1 fruit fly cellular context compared by ENCODE assay signal in the genomic region with DNA sequence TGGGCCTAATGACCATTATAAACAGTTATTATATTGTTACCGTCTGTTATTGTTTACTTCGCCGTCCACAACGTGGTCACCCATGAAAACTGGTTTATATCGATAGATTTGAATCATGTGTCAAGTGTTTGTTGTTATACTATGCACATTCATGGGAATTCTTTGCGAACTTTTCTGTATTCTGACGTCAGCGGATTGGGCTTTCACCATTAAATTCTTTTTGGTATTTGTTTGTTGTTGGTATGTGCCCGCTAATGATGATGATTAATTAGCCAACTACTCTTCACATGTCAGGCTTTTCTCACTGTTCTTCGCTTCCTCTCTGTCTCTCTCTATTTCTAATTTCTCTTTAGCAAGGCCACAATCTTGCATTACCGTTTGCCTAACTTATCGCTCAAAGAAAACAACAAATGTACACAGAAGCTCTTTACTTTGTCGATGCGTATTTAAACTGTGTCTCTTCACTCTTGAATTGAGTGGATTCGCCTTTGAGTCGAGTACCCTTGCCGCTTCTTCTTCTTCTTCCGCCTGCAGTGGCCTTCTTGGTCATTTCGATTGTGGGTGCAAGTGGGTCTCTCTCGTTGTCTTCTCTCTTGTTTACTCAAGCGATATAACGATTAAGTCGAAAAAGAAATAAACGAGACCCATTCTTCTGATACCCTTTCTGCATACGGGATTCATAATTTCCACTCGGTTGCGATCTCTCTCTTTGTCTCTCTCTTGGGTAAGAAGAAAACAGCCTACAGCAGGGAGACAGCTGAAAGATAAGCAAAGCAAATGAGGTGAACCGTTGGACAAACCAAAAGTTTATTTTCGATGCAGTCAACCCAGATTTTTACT.
TF ChIP-seq lines count a peak whose summit lies in the region.

No protein-coding gene starts in this region.

TF ChIP-seq in whole organism, embryonic, 481 proteins besides CTCF, POLR2A, EP300 and RAD21 (continued from another document and continues in another):
- TF ChIP-seq CG9727 (GFP tag; optimal IDR thresholded peaks at IDR 0.05; lab: Kevin White, UChicago), result no peak
- peak; percentile 46 for TF ChIP-seq CG18599 (GFP tag; optimal IDR thresholded peaks at IDR 0.05; lab: Kevin White, UChicago)
- no peak for TF ChIP-seq NC2β (GFP tag; optimal IDR thresholded peaks at IDR 0.05; lab: Kevin White, UChicago)
- no peak for TF ChIP-seq Camta (GFP tag; optimal IDR thresholded peaks at IDR 0.05; lab: Kevin White, UChicago)
- TF ChIP-seq B-H2 (GFP tag; optimal IDR thresholded peaks at IDR 0.05; lab: Kevin White, UChicago), result peak; percentile 28
- no peak for TF ChIP-seq GATAe (GFP tag; conservative IDR thresholded peaks at IDR 0.05; lab: Robert Waterston, UW)
- no peak for TF ChIP-seq jing (GFP tag; optimal IDR thresholded peaks at IDR 0.05; lab: Kevin White, UChicago)
- TF ChIP-seq CG10274 (GFP tag; optimal IDR thresholded peaks at IDR 0.05; lab: Kevin White, UChicago), result no peak
- TF ChIP-seq CG11696 (GFP tag; IDR thresholded peaks at IDR 0.05; lab: Robert Waterston, UW), result peak; percentile 27; the same call in 1 of the 2 replicates
- TF ChIP-seq CG10321 (GFP tag; IDR thresholded peaks at IDR 0.05; lab: Robert Waterston, UW), result no peak
- no peak for TF ChIP-seq CG2199 (GFP tag; IDR thresholded peaks at IDR 0.05; lab: Robert Waterston, UW)
- TF ChIP-seq CG2116 (GFP tag; optimal IDR thresholded peaks at IDR 0.05; lab: Kevin White, UChicago), result no peak
- peak; percentile 38 for TF ChIP-seq dmrt11E (tag; optimal IDR thresholded peaks at IDR 0.05; lab: Kevin White, UChicago)
- TF ChIP-seq CG1832 (GFP tag; optimal IDR thresholded peaks at IDR 0.05; lab: Kevin White, UChicago), result no peak
- TF ChIP-seq CG13296 (GFP tag; optimal IDR thresholded peaks at IDR 0.05; lab: Kevin White, UChicago), result peak; percentile 61
- no peak for TF ChIP-seq CG12155 (GFP tag; optimal IDR thresholded peaks at IDR 0.05; lab: Kevin White, UChicago)
- TF ChIP-seq run (tag; optimal IDR thresholded peaks at IDR 0.05; lab: Kevin White, UChicago), result no peak
- TF ChIP-seq PHDP (tag; optimal IDR thresholded peaks at IDR 0.05; lab: Kevin White, UChicago), result peak; percentile 45
- TF ChIP-seq HLH54F (GFP tag; optimal IDR thresholded peaks at IDR 0.05; lab: Kevin White, UChicago), result no peak
- no peak for TF ChIP-seq Scr (GFP tag; IDR thresholded peaks at IDR 0.05; lab: Robert Waterston, UW; ENCODE audit: partially characterized antibody)
- no peak for TF ChIP-seq shn (GFP tag; optimal IDR thresholded peaks at IDR 0.05; lab: Kevin White, UChicago)
- TF ChIP-seq grau (tag; optimal IDR thresholded peaks at IDR 0.05; lab: Kevin White, UChicago), result no peak
- TF ChIP-seq CG9215 (GFP tag; IDR thresholded peaks at IDR 0.05; lab: Robert Waterston, UW), result no peak
- TF ChIP-seq Abd-B (GFP tag; optimal IDR thresholded peaks at IDR 0.05; lab: Kevin White, UChicago), result no peak
- TF ChIP-seq Hand (GFP tag; optimal IDR thresholded peaks at IDR 0.05; lab: Kevin White, UChicago), result peak; percentile 50
- no peak for TF ChIP-seq fu2 (GFP tag; optimal IDR thresholded peaks at IDR 0.05; lab: Kevin White, UChicago)
- TF ChIP-seq inv (GFP tag; IDR thresholded peaks at IDR 0.05; lab: Robert Waterston, UW; ENCODE audit: partially characterized antibody), result no peak
- TF ChIP-seq CG7987 (GFP tag; optimal IDR thresholded peaks at IDR 0.05; lab: Kevin White, UChicago), result peak; percentile 86
- TF ChIP-seq dysf (GFP tag; IDR thresholded peaks at IDR 0.05; lab: Robert Waterston, UW), result no peak
- no peak for TF ChIP-seq Fer2 (tag; optimal IDR thresholded peaks at IDR 0.05; lab: Kevin White, UChicago)
- no peak for TF ChIP-seq al (GFP tag; IDR thresholded peaks at IDR 0.05; lab: Robert Waterston, UW)
- TF ChIP-seq trem (tag; optimal IDR thresholded peaks at IDR 0.05; lab: Kevin White, UChicago), result no peak
- no peak for TF ChIP-seq caup (GFP tag; optimal IDR thresholded peaks at IDR 0.05; lab: Kevin White, UChicago; ENCODE audit: severe bottlenecking)
- TF ChIP-seq cas (GFP tag; IDR thresholded peaks at IDR 0.05; lab: Robert Waterston, UW), result no peak
- TF ChIP-seq CG15073 (GFP tag; optimal IDR thresholded peaks at IDR 0.05; lab: Kevin White, UChicago), result no peak
- TF ChIP-seq hkb (optimal IDR thresholded peaks at IDR 0.05; lab: Kevin White, UChicago), result no peak
- TF ChIP-seq hkb (GFP tag; IDR thresholded peaks at IDR 0.05; lab: Robert Waterston, UW), result peak; percentile 76
- peak; percentile 34 for TF ChIP-seq abd-A (tag; optimal IDR thresholded peaks at IDR 0.05; lab: Kevin White, UChicago)
- no peak for TF ChIP-seq Gsc (GFP tag; IDR thresholded peaks at IDR 0.05; lab: Robert Waterston, UW)
- no peak; the same call in 1 of the 2 replicates for TF ChIP-seq E2f1 (GFP tag; IDR thresholded peaks at IDR 0.05; lab: Robert Waterston, UW)
- TF ChIP-seq Xrp1 (GFP tag; IDR thresholded peaks at IDR 0.05; lab: Robert Waterston, UW), result peak; percentile 79
- TF ChIP-seq az2 (GFP tag; optimal IDR thresholded peaks at IDR 0.05; lab: Kevin White, UChicago), result no peak
- no peak for TF ChIP-seq Dad (GFP tag; optimal IDR thresholded peaks at IDR 0.05; lab: Kevin White, UChicago)
- TF ChIP-seq CG17912 (GFP tag; optimal IDR thresholded peaks at IDR 0.05; lab: Kevin White, UChicago), result peak; percentile 97
- no peak for TF ChIP-seq nmo (GFP tag; optimal IDR thresholded peaks at IDR 0.05; lab: Kevin White, UChicago)
- TF ChIP-seq Hr3 (GFP tag; optimal IDR thresholded peaks at IDR 0.05; lab: Kevin White, UChicago), result no peak
- no peak for TF ChIP-seq CG4404 (GFP tag; IDR thresholded peaks at IDR 0.05; lab: Robert Waterston, UW)
- peak; percentile 65 for TF ChIP-seq CG13424 (tag; optimal IDR thresholded peaks at IDR 0.05; lab: Kevin White, UChicago)
- no peak for TF ChIP-seq CG31224 (GFP tag; IDR thresholded peaks at IDR 0.05; lab: Robert Waterston, UW)
- no peak for TF ChIP-seq CG3995 (GFP tag; optimal IDR thresholded peaks at IDR 0.05; lab: Kevin White, UChicago)
- no peak for TF ChIP-seq Optix (GFP tag; IDR thresholded peaks at IDR 0.05; lab: Robert Waterston, UW)
- no peak for TF ChIP-seq Tbp (GFP tag; optimal IDR thresholded peaks at IDR 0.05; lab: Kevin White, UChicago)
- TF ChIP-seq BtbVII (GFP tag; optimal IDR thresholded peaks at IDR 0.05; lab: Kevin White, UChicago), result peak; percentile 49
- no peak for TF ChIP-seq Taf1 (GFP tag; IDR thresholded peaks at IDR 0.05; lab: Robert Waterston, UW)
- TF ChIP-seq lola (GFP tag; optimal IDR thresholded peaks at IDR 0.05; lab: Kevin White, UChicago), result no peak
- no peak for TF ChIP-seq slbo (GFP tag; IDR thresholded peaks at IDR 0.05; lab: Robert Waterston, UW)
- TF ChIP-seq cad (GFP tag; optimal IDR thresholded peaks at IDR 0.05; lab: Kevin White, UChicago), result no peak
- no peak for TF ChIP-seq CG10147 (GFP tag; optimal IDR thresholded peaks at IDR 0.05; lab: Kevin White, UChicago)
- peak; percentile 69 for TF ChIP-seq CG5180 (GFP tag; optimal IDR thresholded peaks at IDR 0.05; lab: Kevin White, UChicago)
- no peak for TF ChIP-seq gt (GFP tag; IDR thresholded peaks at IDR 0.05; lab: Robert Waterston, UW)
- no peak for TF ChIP-seq Elba2 (GFP tag; optimal IDR thresholded peaks at IDR 0.05; lab: Kevin White, UChicago)
- no peak for TF ChIP-seq CG17802 (tag; optimal IDR thresholded peaks at IDR 0.05; lab: Kevin White, UChicago)
- TF ChIP-seq sc (optimal IDR thresholded peaks at IDR 0.05; lab: Kevin White, UChicago), result no peak
- no peak for TF ChIP-seq sc (GFP tag; optimal IDR thresholded peaks at IDR 0.05; lab: Kevin White, UChicago)
- TF ChIP-seq Rx (GFP tag; IDR thresholded peaks at IDR 0.05; lab: Robert Waterston, UW), result no peak
- peak; percentile 79 for TF ChIP-seq kah (GFP tag; optimal IDR thresholded peaks at IDR 0.05; lab: Kevin White, UChicago)
- TF ChIP-seq CG9817 (tag; optimal IDR thresholded peaks at IDR 0.05; lab: Kevin White, UChicago), result no peak
- TF ChIP-seq pb (GFP tag; optimal IDR thresholded peaks at IDR 0.05; lab: Kevin White, UChicago), result no peak
- TF ChIP-seq ara (GFP tag; IDR thresholded peaks at IDR 0.05; lab: Robert Waterston, UW), result peak; percentile 76
- TF ChIP-seq cg (GFP tag; optimal IDR thresholded peaks at IDR 0.05; lab: Kevin White, UChicago), result no peak
- TF ChIP-seq Dll (GFP tag; IDR thresholded peaks at IDR 0.05; lab: Robert Waterston, UW; ENCODE audit: partially characterized antibody), result peak; percentile 22; the same call in 1 of the 4 replicates
- no peak for TF ChIP-seq CG8290 (GFP tag; optimal IDR thresholded peaks at IDR 0.05; lab: Kevin White, UChicago)
- peak in 1 of 2 experiments; percentile 97 for TF ChIP-seq CG8290 (tag; optimal IDR thresholded peaks at IDR 0.05; lab: Kevin White, UChicago)
- TF ChIP-seq crc (GFP tag; optimal IDR thresholded peaks at IDR 0.05; lab: Kevin White, UChicago), result no peak
- TF ChIP-seq CG5953 (GFP tag; IDR thresholded peaks at IDR 0.05; lab: Robert Waterston, UW), result peak; percentile 48; the same call in 1 of the 2 replicates
- TF ChIP-seq zf30C (GFP tag; optimal IDR thresholded peaks at IDR 0.05; lab: Kevin White, UChicago), result no peak
- no peak for TF ChIP-seq vnd (GFP tag; IDR thresholded peaks at IDR 0.05; lab: Robert Waterston, UW; ENCODE audit: partially characterized antibody)
- TF ChIP-seq E2f2 (GFP tag; IDR thresholded peaks at IDR 0.05; lab: Robert Waterston, UW), result no peak
- no peak for TF ChIP-seq Hmx (GFP tag; optimal IDR thresholded peaks at IDR 0.05; lab: Kevin White, UChicago)
- TF ChIP-seq CG17328 (GFP tag; IDR thresholded peaks at IDR 0.05; lab: Robert Waterston, UW), result peak; percentile 18; the same call in 1 of the 2 replicates
- TF ChIP-seq CG8089 (GFP tag; optimal IDR thresholded peaks at IDR 0.05; lab: Kevin White, UChicago), result no peak
- TF ChIP-seq Mad (GFP tag; optimal IDR thresholded peaks at IDR 0.05; lab: Kevin White, UChicago), result no peak
- TF ChIP-seq CG14710 (tag; optimal IDR thresholded peaks at IDR 0.05; lab: Kevin White, UChicago), result peak; percentile 44
- no peak for TF ChIP-seq CG8924 (tag; optimal IDR thresholded peaks at IDR 0.05; lab: Kevin White, UChicago)
- TF ChIP-seq Sry-β (GFP tag; optimal IDR thresholded peaks at IDR 0.05; lab: Kevin White, UChicago), result peak; percentile 26
- TF ChIP-seq D19A (tag; optimal IDR thresholded peaks at IDR 0.05; lab: Kevin White, UChicago), result peak; percentile 97
- no peak for TF ChIP-seq CG1792 (GFP tag; optimal IDR thresholded peaks at IDR 0.05; lab: Kevin White, UChicago)
- no peak for TF ChIP-seq CG13775 (GFP tag; optimal IDR thresholded peaks at IDR 0.05; lab: Kevin White, UChicago)
- TF ChIP-seq Bgb (GFP tag; IDR thresholded peaks at IDR 0.05; lab: Robert Waterston, UW; ENCODE audit: partially characterized antibody), result no peak; the same call in 1 of the 2 replicates
- no peak for TF ChIP-seq CG18011 (GFP tag; optimal IDR thresholded peaks at IDR 0.05; lab: Kevin White, UChicago)
- no peak for TF ChIP-seq sug (tag; optimal IDR thresholded peaks at IDR 0.05; lab: Kevin White, UChicago)
- no peak for TF ChIP-seq mam (GFP tag; optimal IDR thresholded peaks at IDR 0.05; lab: Kevin White, UChicago)
- no peak for TF ChIP-seq disco-r (GFP tag; optimal IDR thresholded peaks at IDR 0.05; lab: Kevin White, UChicago)
- TF ChIP-seq CG17612 (GFP tag; IDR thresholded peaks at IDR 0.05; lab: Robert Waterston, UW), result no peak
- no peak for TF ChIP-seq Myb (GFP tag; optimal IDR thresholded peaks at IDR 0.05; lab: Kevin White, UChicago)
- no peak for TF ChIP-seq Doc2 (GFP tag; IDR thresholded peaks at IDR 0.05; lab: Robert Waterston, UW)
- TF ChIP-seq btn (GFP tag; optimal IDR thresholded peaks at IDR 0.05; lab: Kevin White, UChicago), result no peak
- no peak for TF ChIP-seq tin (GFP tag; optimal IDR thresholded peaks at IDR 0.05; lab: Kevin White, UChicago)
- no peak for TF ChIP-seq Aef1 (GFP tag; IDR thresholded peaks at IDR 0.05; lab: Robert Waterston, UW)
- no peak; the same call in 2 of the 3 replicates for TF ChIP-seq B-H1 (GFP tag; IDR thresholded peaks at IDR 0.05; lab: Robert Waterston, UW)
- no peak for TF ChIP-seq CG4424 (GFP tag; optimal IDR thresholded peaks at IDR 0.05; lab: Kevin White, UChicago)
- TF ChIP-seq CG15479 (GFP tag; optimal IDR thresholded peaks at IDR 0.05; lab: Kevin White, UChicago), result peak; percentile 2
- TF ChIP-seq CG18764 (GFP tag; optimal IDR thresholded peaks at IDR 0.05; lab: Kevin White, UChicago), result no peak
- TF ChIP-seq Eip74EF (GFP tag; optimal IDR thresholded peaks at IDR 0.05; lab: Kevin White, UChicago), result no peak
- TF ChIP-seq CG31388 (GFP tag; optimal IDR thresholded peaks at IDR 0.05; lab: Kevin White, UChicago), result no peak
- TF ChIP-seq ash1 (GFP tag; optimal IDR thresholded peaks at IDR 0.05; lab: Kevin White, UChicago), result no peak
- no peak for TF ChIP-seq pum (GFP tag; optimal IDR thresholded peaks at IDR 0.05; lab: Kevin White, UChicago)
- 0 out of 2 replicates have a peak, but pooled peaks have one; percentile 26 for TF ChIP-seq unc-4 (GFP tag; IDR thresholded peaks at IDR 0.05; lab: Robert Waterston, UW; ENCODE audit: partially characterized antibody)
- no peak for TF ChIP-seq lmd (GFP tag; IDR thresholded peaks at IDR 0.05; lab: Robert Waterston, UW)
- no peak for TF ChIP-seq cato (GFP tag; optimal IDR thresholded peaks at IDR 0.05; lab: Kevin White, UChicago; ENCODE audit: borderline replicate concordance)
- TF ChIP-seq CG12299 (tag; optimal IDR thresholded peaks at IDR 0.05; lab: Kevin White, UChicago), result peak; percentile 94
- no peak for TF ChIP-seq CG7928 (GFP tag; optimal IDR thresholded peaks at IDR 0.05; lab: Kevin White, UChicago)
- peak; percentile 25 for TF ChIP-seq grn (GFP tag; optimal IDR thresholded peaks at IDR 0.05; lab: Kevin White, UChicago)
- TF ChIP-seq gem (tag; optimal IDR thresholded peaks at IDR 0.05; lab: Kevin White, UChicago), result no peak
- TF ChIP-seq D19B (GFP tag; optimal IDR thresholded peaks at IDR 0.05; lab: Kevin White, UChicago), result no peak
- TF ChIP-seq wor (GFP tag; IDR thresholded peaks at IDR 0.05; lab: Robert Waterston, UW), result no peak
- no peak for TF ChIP-seq CG6765 (GFP tag; optimal IDR thresholded peaks at IDR 0.05; lab: Kevin White, UChicago)
- no peak for TF ChIP-seq ems (GFP tag; optimal IDR thresholded peaks at IDR 0.05; lab: Kevin White, UChicago)
- peak; percentile 8 for TF ChIP-seq NfI (GFP tag; optimal IDR thresholded peaks at IDR 0.05; lab: Kevin White, UChicago)
- no peak for TF ChIP-seq kay (GFP tag; optimal IDR thresholded peaks at IDR 0.05; lab: Kevin White, UChicago)
- no peak for TF ChIP-seq CG11456 (GFP tag; IDR thresholded peaks at IDR 0.05; lab: Robert Waterston, UW)
- TF ChIP-seq H15 (GFP tag; IDR thresholded peaks at IDR 0.05; lab: Robert Waterston, UW), result no peak
- no peak; the same call in 1 of the 2 replicates for TF ChIP-seq sob (GFP tag; IDR thresholded peaks at IDR 0.05; lab: Robert Waterston, UW)
- TF ChIP-seq CG12744 (GFP tag; optimal IDR thresholded peaks at IDR 0.05; lab: Kevin White, UChicago), result no peak
- TF ChIP-seq CG9932 (GFP tag; IDR thresholded peaks at IDR 0.05; lab: Robert Waterston, UW), result no peak
- no peak for TF ChIP-seq bigmax (GFP tag; optimal IDR thresholded peaks at IDR 0.05; lab: Kevin White, UChicago)
